Worm (Caenorhabditis elegans): ENCODE data around the gene Y39A3B.7.

ce11 chrIII:1943488-1943887 lies 41.3 kb downstream of the Y39A3B.7 start, which contains the start of gene F53A3.1:
- TF ChIP-seq lin-13 (tag; optimal IDR thresholded peaks at IDR 0.05) (no peak), nhr-28 (tag; optimal IDR thresholded peaks at IDR 0.05) (no peak), nhr-12 (tag; optimal IDR thresholded peaks at IDR 0.05) (no peak), mep-1 (tag; optimal IDR thresholded peaks at IDR 0.05) (no peak), nhr-237 (tag; optimal IDR thresholded peaks at IDR 0.05) (no peak), elt-1 (tag; optimal IDR thresholded peaks at IDR 0.05; ENCODE audit: borderline replicate concordance, insufficient read depth) (no peak), lsy-2 (tag; optimal IDR thresholded peaks at IDR 0.05) (no peak), ces-1 (GFP tag; optimal IDR thresholded peaks at IDR 0.05) (no peak), unc-62 (GFP tag; optimal IDR thresholded peaks at IDR 0.05) (no peak)

Data from whole organism, mixed stage, embryonic.